Worm (Caenorhabditis elegans) whole organism, L2 larva: ENCODE data around the gene far-4.

Source experiments
- R02D3.7 ChIP-seq: fragments of 150-350 bp; optimal IDR thresholded peaks from 2 replicates; lab custom pipeline; 2014; ENCODE audit warnings: missing biosample characterization, missing genetic modification characterization
- aly-2 ChIP-seq: fragments of 150-350 bp; optimal IDR thresholded peaks from 2 replicates; lab custom pipeline; 2014; ENCODE audit warnings: missing biosample characterization, missing genetic modification characterization
- ama-1 ChIP-seq: fragments of 150-350 bp; optimal IDR thresholded peaks from 2 replicates; lab custom pipeline; 2018; ENCODE audit warnings: inconsistent platforms
- elt-1 ChIP-seq: fragments of 150-350 bp; optimal IDR thresholded peaks from 2 replicates; lab custom pipeline; 2014; ENCODE audit warnings: missing biosample characterization, missing genetic modification characterization
- elt-3 ChIP-seq: sonication (generic microtip); optimal IDR thresholded peaks from 2 replicates; lab custom pipeline; 2017; ENCODE audit warnings: missing biosample characterization, missing genetic modification characterization
- mab-5 ChIP-seq: fragments of 150-350 bp; optimal IDR thresholded peaks from 2 replicates; lab custom pipeline; 2014; ENCODE audit warnings: missing biosample characterization, missing genetic modification characterization
- mdl-1 ChIP-seq, 2 experiments: fragments of 150-350 bp in 1 of 2; sonication (generic microtip) in 1 of 2; optimal IDR thresholded peaks; 2 replicates each; lab custom pipeline; 2017; ENCODE audit warnings: missing biosample characterization in 2 of 2, missing genetic modification characterization in 2 of 2
- nhr-11 ChIP-seq: fragments of 150-350 bp; optimal IDR thresholded peaks from 2 replicates; lab custom pipeline; 2014; ENCODE audit warnings: missing biosample characterization, missing genetic modification characterization
- nhr-6 ChIP-seq: fragments of 150-350 bp; optimal IDR thresholded peaks from 2 replicates; lab custom pipeline; 2014; ENCODE audit warnings: missing biosample characterization, missing genetic modification characterization
- peb-1 ChIP-seq: fragments of 150-350 bp; optimal IDR thresholded peaks from 2 replicates; lab custom pipeline; 2014; ENCODE audit warnings: missing biosample characterization, missing genetic modification characterization
- snpc-4 ChIP-seq: fragments of 150-350 bp; optimal IDR thresholded peaks from 2 replicates; lab custom pipeline; 2014; ENCODE audit warnings: missing biosample characterization, missing genetic modification characterization
- unc-39 ChIP-seq: fragments of 150-350 bp; optimal IDR thresholded peaks from 2 replicates; lab custom pipeline; 2014; ENCODE audit warnings: missing biosample characterization, missing genetic modification characterization
- unc-62 ChIP-seq: fragments of 150-350 bp; optimal IDR thresholded peaks from 2 replicates; lab custom pipeline; 2014; ENCODE audit warnings: missing biosample characterization, missing genetic modification reagents, missing genetic modification characterization
- ztf-11 ChIP-seq: sonication (generic microtip); optimal IDR thresholded peaks from 2 replicates; lab custom pipeline; 2017; ENCODE audit warnings: missing biosample characterization, missing genetic modification characterization

- no peak for TF ChIP-seq aly-2 (tag; lab: Kevin White, UChicago)
- no peak for TF ChIP-seq ztf-11 (tag; lab: Kevin White, UChicago)
- no peak for TF ChIP-seq mdl-1 (tag; optimal IDR thresholded peaks at IDR 0.05; lab: Kevin White, UChicago)
- no peak for TF ChIP-seq unc-62 (GFP tag; lab: Kevin White, UChicago)
- no peak for TF ChIP-seq nhr-6
- TF ChIP-seq nhr-11 (tag; lab: Kevin White, UChicago), result no peak
- TF ChIP-seq snpc-4 (tag; lab: Kevin White, UChicago), result no peak
- no peak for TF ChIP-seq R02D3.7 (tag; lab: Kevin White, UChicago)
- TF ChIP-seq peb-1, result no peak
- no peak for TF ChIP-seq ama-1 (lab: Kevin White, UChicago)
- TF ChIP-seq elt-3 (tag; lab: Kevin White, UChicago), result no peak
- no peak for TF ChIP-seq elt-1 (tag; lab: Kevin White, UChicago)
- no peak for TF ChIP-seq unc-39
- TF ChIP-seq mab-5 (tag; lab: Kevin White, UChicago), result no peak
Measured at ce11 chrV:13013844-13014243, 14.4 kb upstream of the far-4 start, which contains the start of gene F15B9.6.
